Fruit fly (Drosophila melanogaster) whole organism, adult: ENCODE results near the gene Octbeta1R.

Source experiments
- CG11617 ChIP-seq: fragments of 200-800 bp; sonication (Bioruptor generic); optimal IDR thresholded peaks from 2 replicates; lab custom pipeline; 2017; ENCODE audit warnings: mild to moderate bottlenecking, missing biosample characterization, missing genetic modification reagents, missing genetic modification characterization
- CG12768 ChIP-seq: fragments of 200-800 bp; sonication (Bioruptor generic); optimal IDR thresholded peaks from 2 replicates; lab custom pipeline; 2017; ENCODE audit warnings: missing biosample characterization, missing genetic modification characterization, mild to moderate bottlenecking, moderate library complexity, missing genetic modification reagents
- CG14711 ChIP-seq: fragments of 200-800 bp; sonication (Bioruptor generic); optimal IDR thresholded peaks from 2 replicates; lab custom pipeline; 2018; ENCODE audit warnings: missing biosample characterization, mild to moderate bottlenecking, missing genetic modification characterization, moderate library complexity
- CG1620 ChIP-seq: fragments of 200-800 bp; sonication (Bioruptor generic); optimal IDR thresholded peaks from 2 replicates; lab custom pipeline; 2016; ENCODE audit warnings: missing biosample characterization, missing genetic modification characterization
- CG33017 ChIP-seq: fragments of 200-800 bp; sonication (Bioruptor generic); optimal IDR thresholded peaks from 2 replicates; lab custom pipeline; 2018; ENCODE audit warnings: missing biosample characterization, mild to moderate bottlenecking, missing genetic modification characterization, moderate library complexity
- CG5204 ChIP-seq: fragments of 200-800 bp; sonication (Bioruptor generic); optimal IDR thresholded peaks from 2 replicates; lab custom pipeline; 2016; ENCODE audit warnings: missing biosample characterization, missing genetic modification characterization
- CG7045 ChIP-seq: fragments of 200-800 bp; sonication (Bioruptor generic); optimal IDR thresholded peaks from 2 replicates; lab custom pipeline; 2017; ENCODE audit warnings: missing biosample characterization, mild to moderate bottlenecking, missing genetic modification characterization
- CG7101 ChIP-seq: fragments of 200-800 bp; sonication (Bioruptor generic); optimal IDR thresholded peaks from 2 replicates; lab custom pipeline; 2018; ENCODE audit warnings: missing biosample characterization, mild to moderate bottlenecking, missing genetic modification characterization, moderate library complexity
- Clk ChIP-seq: fragments of 200-800 bp; sonication (Bioruptor generic); optimal IDR thresholded peaks from 2 replicates; lab custom pipeline; 2017; ENCODE audit warnings: missing biosample characterization, missing genetic modification characterization
- Crg-1 ChIP-seq: fragments of 200-800 bp; sonication (Bioruptor generic); optimal IDR thresholded peaks from 2 replicates; lab custom pipeline; 2016; ENCODE audit warnings: missing biosample characterization, missing genetic modification characterization
- Hr96 ChIP-seq: fragments of 200-800 bp; sonication (Bioruptor generic); optimal IDR thresholded peaks from 2 replicates; lab custom pipeline; 2016; ENCODE audit warnings: missing biosample characterization, missing genetic modification characterization
- Mnt ChIP-seq: fragments of 200-800 bp; sonication (Bioruptor generic); optimal IDR thresholded peaks from 2 replicates; lab custom pipeline; 2016; ENCODE audit warnings: missing biosample characterization, mild to moderate bottlenecking, missing genetic modification characterization
- bab1 ChIP-seq: fragments of 200-800 bp; sonication (Bioruptor generic); optimal IDR thresholded peaks from 3 replicates; lab custom pipeline; 2019; ENCODE audit warnings: missing biosample characterization, mild to moderate bottlenecking, missing genetic modification characterization, moderate library complexity
- cic ChIP-seq: fragments of 200-800 bp; sonication (Bioruptor generic); optimal IDR thresholded peaks from 2 replicates; lab custom pipeline; 2017; ENCODE audit warnings: missing biosample characterization, mild to moderate bottlenecking, missing genetic modification characterization, moderate library complexity
- cnc ChIP-seq, 2 experiments: fragments of >200 bp; optimal IDR thresholded peaks; 2 replicates each; lab custom pipeline; 2017
- kay ChIP-seq: fragments of 200-800 bp; sonication (Bioruptor generic); peaks from one replicate; lab custom pipeline; 2016; ENCODE audit warnings: missing biosample characterization, missing genetic modification characterization, borderline replicate concordance
- ovo ChIP-seq: fragments of 200-800 bp; sonication (Bioruptor generic); optimal IDR thresholded peaks from 2 replicates; lab custom pipeline; 2016; ENCODE audit warnings: missing biosample characterization, missing genetic modification characterization
- pad ChIP-seq: fragments of 200-800 bp; sonication (Bioruptor generic); optimal IDR thresholded peaks from 3 replicates; lab custom pipeline; 2017; ENCODE audit warnings: missing biosample characterization, missing genetic modification characterization, mild to moderate bottlenecking, moderate library complexity, missing genetic modification reagents
- tj ChIP-seq: fragments of 200-800 bp; sonication (Bioruptor generic); optimal IDR thresholded peaks from 3 replicates; lab custom pipeline; 2017; ENCODE audit warnings: missing biosample characterization, mild to moderate bottlenecking, missing genetic modification characterization, moderate library complexity
- toe ChIP-seq: fragments of 200-800 bp; sonication (Bioruptor generic); optimal IDR thresholded peaks from 2 replicates; lab custom pipeline; 2016; ENCODE audit warnings: missing biosample characterization, missing genetic modification characterization

The Octbeta1R gene

DNA sequence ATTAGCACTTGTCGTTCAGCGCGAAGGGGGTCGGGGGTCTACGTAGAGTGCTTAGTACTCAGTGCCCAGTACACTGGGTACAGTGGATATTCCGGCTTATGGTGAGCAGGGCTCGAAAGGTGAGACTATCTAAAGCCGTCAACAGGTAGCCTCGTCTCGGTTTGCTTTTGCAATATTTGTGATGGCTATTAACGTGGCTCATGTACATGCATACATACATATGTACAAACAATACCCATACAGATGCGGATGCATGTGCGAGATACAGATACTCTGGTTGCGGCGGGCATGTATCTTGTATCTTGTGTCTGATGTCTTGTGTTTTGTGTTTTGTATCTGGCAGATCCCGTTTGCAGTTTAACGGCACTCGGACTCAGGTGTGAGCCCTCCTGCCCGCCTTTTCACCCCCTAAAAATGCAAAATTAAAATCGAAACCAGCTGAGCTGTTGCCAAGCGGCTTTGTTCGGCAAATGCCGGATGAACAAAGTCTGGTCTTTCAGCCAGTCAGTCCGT is 30.7 kb downstream of the Octbeta1R start:
- TF ChIP-seq Clk: no peak
- no peak for TF ChIP-seq tj
- no peak for TF ChIP-seq Mnt (GFP tag; lab: Kevin White, UChicago)
- no peak for TF ChIP-seq CG14711 (tag; lab: Kevin White, UChicago)
- no peak for TF ChIP-seq CG1620
- no peak for TF ChIP-seq pad (GFP tag; lab: Kevin White, UChicago)
- TF ChIP-seq Hr96: no peak
- no peak for TF ChIP-seq toe (GFP tag; lab: Kevin White, UChicago)
- no peak for TF ChIP-seq Crg-1
- TF ChIP-seq CG7101 (tag; lab: Kevin White, UChicago): no peak
- TF ChIP-seq bab1: no peak
- no peak for TF ChIP-seq CG12768 (GFP tag; lab: Kevin White, UChicago)
- TF ChIP-seq CG33017 (tag; lab: Kevin White, UChicago): no peak
- TF ChIP-seq ovo (GFP tag; lab: Kevin White, UChicago): no peak
- TF ChIP-seq cic: no peak

DNA sequence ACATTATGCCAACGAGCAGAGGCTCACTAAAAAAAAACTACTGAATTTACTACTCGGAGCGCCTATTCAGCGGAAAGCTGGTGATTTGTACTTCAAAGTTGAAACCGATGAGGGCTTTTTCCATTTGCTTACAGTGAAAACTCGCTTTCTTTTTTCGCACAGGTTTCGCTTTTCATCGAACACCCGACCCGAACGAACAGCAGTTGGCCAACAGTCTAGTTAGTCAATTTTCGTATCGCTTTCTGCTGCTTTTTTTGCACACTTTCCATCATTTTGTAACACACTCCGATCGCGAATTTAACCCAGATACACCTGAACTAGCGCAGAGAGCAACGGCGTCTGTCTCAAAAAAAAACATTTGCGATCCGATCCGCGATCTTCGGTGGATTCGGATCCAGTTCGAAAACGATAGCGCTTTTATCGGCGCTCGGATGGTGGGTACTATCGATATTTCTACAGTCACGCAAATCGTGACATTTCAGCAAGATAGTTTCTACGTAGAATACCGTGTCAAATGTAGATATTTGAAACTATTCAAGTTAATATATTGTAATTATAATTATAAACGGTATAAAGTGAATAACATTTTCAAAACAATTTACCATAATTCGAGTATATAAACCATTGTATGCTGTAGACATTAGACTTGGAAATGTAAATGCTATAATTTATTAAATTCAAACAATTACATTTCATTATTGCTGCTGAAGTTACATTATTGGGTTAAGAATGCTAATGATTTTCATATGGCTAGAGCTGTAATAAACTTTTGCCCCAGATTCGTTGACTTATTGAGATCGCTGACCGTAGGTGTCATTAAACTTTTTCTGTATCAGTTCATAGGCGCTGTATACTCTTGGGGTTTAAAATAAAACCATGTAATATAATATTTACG is 31.5 kb downstream of the Octbeta1R start, which contains the start of gene CG5346:
Gene CG5346, minus strand, starts transcription at position 400 of the 895 bp plus-strand sequence.
- peak; percentile 88 for TF ChIP-seq tj
- no peak for TF ChIP-seq CG5204 (GFP tag; lab: Kevin White, UChicago)
- TF ChIP-seq Mnt (GFP tag; lab: Kevin White, UChicago): no peak
- TF ChIP-seq bab1: peak; percentile 33
- TF ChIP-seq CG12768 (GFP tag; lab: Kevin White, UChicago): no peak
- no peak for TF ChIP-seq CG7101 (tag; lab: Kevin White, UChicago)
- no peak for TF ChIP-seq Clk
- TF ChIP-seq kay: peak; percentile 63

DNA sequence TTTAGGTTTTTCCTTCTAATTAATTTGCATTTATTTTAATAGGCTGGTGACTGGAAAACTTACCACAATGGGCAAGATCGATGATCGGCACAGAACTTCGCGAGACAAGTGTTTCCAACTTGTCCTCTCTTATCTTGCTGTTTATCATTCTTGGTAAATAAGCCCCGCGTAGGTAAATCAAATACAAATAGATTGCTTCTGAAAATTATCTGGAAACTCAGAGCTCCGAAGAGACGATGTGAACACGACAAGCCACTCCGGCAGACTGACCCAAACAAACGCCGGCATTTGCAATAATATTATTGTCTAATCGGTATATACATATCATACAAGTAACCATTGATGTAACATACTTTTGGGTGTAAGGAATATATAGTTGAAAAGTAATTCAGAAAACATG is 33.3 kb downstream of the Octbeta1R start, which contains the start of gene CG33099:
Gene CG33099, minus strand, starts transcription at position 268 of the 400 bp plus-strand sequence.
- TF ChIP-seq CG7101 (tag; lab: Kevin White, UChicago) (peak; percentile 79), CG14711 (tag; lab: Kevin White, UChicago) (peak; percentile 57), CG12768 (GFP tag; lab: Kevin White, UChicago) (peak; percentile 73), cnc (optimal IDR thresholded peaks at IDR 0.05; lab: Kevin White, UChicago) (no peak), CG33017 (tag; lab: Kevin White, UChicago) (peak; percentile 67), toe (GFP tag; lab: Kevin White, UChicago) (peak; percentile 51), ovo (GFP tag; lab: Kevin White, UChicago) (no peak), CG11617 (peak; percentile 73), bab1 (peak; percentile 21), CG5204 (GFP tag; lab: Kevin White, UChicago) (peak; percentile 46), cic (peak; percentile 85), pad (GFP tag; lab: Kevin White, UChicago) (peak; percentile 47), Clk (peak; percentile 48), Hr96 (peak; percentile 28), Crg-1 (peak; percentile 83), Mnt (GFP tag; lab: Kevin White, UChicago) (peak; percentile 70), kay (peak; percentile 66), CG7045 (GFP tag; lab: Kevin White, UChicago) (peak; percentile 76), tj (peak; percentile 42), CG1620 (peak; percentile 49)

DNA sequence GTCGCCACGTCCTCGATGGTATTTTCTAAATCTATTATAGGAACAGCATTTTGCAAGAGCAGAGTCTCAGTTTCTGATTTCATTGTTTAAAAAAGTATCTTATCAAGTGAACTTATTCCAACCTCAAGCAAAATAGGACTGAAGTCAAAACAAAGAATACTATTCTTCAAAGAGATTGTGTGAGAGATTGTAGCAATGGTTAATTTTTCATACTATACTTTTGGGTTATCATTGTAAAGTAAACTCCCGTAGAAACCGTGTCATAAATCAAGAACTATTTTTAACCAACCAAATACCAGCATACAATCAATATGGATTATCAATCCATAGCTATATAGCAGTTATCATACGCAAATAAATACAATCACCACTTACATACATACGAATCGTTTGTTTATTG is 34.8 kb downstream of the Octbeta1R start, which contains the start of gene CG33093:
Gene CG33093, minus strand, starts transcription at position 122 of the 400 bp plus-strand sequence.
- TF ChIP-seq Clk: no peak
- no peak for TF ChIP-seq CG11617
- no peak for TF ChIP-seq cnc (optimal IDR thresholded peaks at IDR 0.05; lab: Kevin White, UChicago)
- TF ChIP-seq CG33017 (tag; lab: Kevin White, UChicago): no peak
- no peak for TF ChIP-seq kay
- no peak for TF ChIP-seq CG7045 (GFP tag; lab: Kevin White, UChicago)
- TF ChIP-seq bab1: no peak
- no peak for TF ChIP-seq CG14711 (tag; lab: Kevin White, UChicago)
- no peak for TF ChIP-seq Mnt (GFP tag; lab: Kevin White, UChicago)
- no peak for TF ChIP-seq tj
- TF ChIP-seq ovo (GFP tag; lab: Kevin White, UChicago): no peak
- no peak for TF ChIP-seq cic
- TF ChIP-seq Hr96: no peak
- no peak for TF ChIP-seq CG7101 (tag; lab: Kevin White, UChicago)
- TF ChIP-seq pad (GFP tag; lab: Kevin White, UChicago): no peak
- no peak for TF ChIP-seq toe (GFP tag; lab: Kevin White, UChicago)
- TF ChIP-seq CG12768 (GFP tag; lab: Kevin White, UChicago): no peak
- TF ChIP-seq Crg-1: no peak
- no peak for TF ChIP-seq CG5204 (GFP tag; lab: Kevin White, UChicago)
- no peak for TF ChIP-seq CG1620

DNA sequence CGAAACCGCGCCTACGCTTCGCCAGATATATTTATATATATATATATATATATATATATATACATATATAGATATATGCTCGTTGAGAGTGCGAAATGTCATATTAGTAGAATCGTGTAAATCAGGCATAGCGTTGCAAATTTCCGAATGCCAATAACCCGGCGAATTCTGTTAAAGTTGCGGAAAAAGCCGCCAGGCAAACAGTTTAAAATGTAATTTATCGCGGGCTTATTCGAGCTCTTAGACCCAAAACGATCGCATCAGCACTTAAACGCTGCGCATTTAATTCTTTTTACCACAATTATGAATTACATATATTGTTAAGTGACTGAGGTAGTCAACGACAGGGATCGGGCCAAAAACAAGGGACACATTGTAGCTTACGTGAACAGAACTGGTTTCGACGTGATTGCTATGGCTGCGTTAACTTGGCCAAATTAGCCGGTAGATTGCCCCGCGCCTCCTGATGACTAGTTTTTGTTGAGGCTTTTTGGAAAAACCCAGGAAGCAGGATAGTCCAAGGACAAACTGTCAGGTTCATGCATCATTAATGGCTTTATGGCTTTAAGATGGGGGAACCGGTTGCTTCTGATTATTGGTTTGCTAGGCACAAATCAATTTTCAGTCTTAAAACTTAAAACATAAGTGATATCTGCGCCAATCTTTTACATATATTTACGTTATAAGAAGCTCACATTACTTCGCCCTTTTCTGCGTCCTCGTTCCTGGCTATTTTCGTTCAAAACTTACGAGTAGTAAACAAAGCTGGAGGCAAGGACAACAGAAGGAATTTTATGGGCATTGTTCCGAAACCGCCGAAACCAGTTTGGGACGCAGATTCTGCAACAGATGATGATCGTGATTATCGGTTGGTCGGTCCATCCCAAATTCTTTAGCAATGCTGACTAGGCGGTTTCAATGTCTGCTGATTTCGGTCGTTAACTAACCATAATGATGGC is 37.2 kb downstream of the Octbeta1R start:
- TF ChIP-seq pad (GFP tag; lab: Kevin White, UChicago): no peak
- TF ChIP-seq tj: peak; percentile 97
- no peak for TF ChIP-seq Mnt (GFP tag; lab: Kevin White, UChicago)
